Worm (Caenorhabditis elegans) whole organism, L1 larva: Measurements from ENCODE around the gene spe-6.

Experiments
- elt-2 ChIP-seq: sonication (generic microtip); optimal IDR thresholded peaks from 2 replicates; lab custom pipeline; 2016; ENCODE audit warnings: missing genetic modification characterization, mild to moderate bottlenecking, inconsistent platforms, missing compliant biosample characterization, missing genetic modification reagents
- nhr-76 ChIP-seq: sonication (generic microtip); optimal IDR thresholded peaks from 2 replicates; lab custom pipeline; 2017; ENCODE audit warnings: missing biosample characterization, missing genetic modification characterization
- unc-98 ChIP-seq: fragments of 200-800 bp; sonication (Bioruptor generic); IDR thresholded peaks from 2 replicates; pipeline ENCODE4 v1.3.6; 2022; ENCODE audit warnings: missing genetic modification characterization, missing compliant biosample characterization

ce11 chrIII:11496496-11496895 is 8.8 kb upstream of the spe-6 start, which contains the start of gene Y66D12A.24:
- TF ChIP-seq elt-2 = peak; percentile 24
- TF ChIP-seq nhr-76 (tag; lab: Kevin White, UChicago) = no peak
- TF ChIP-seq unc-98 (GFP tag; lab: Robert Waterston, UW) = no peak
